Worm (Caenorhabditis elegans) whole organism, young adult: ENCODE data around the gene F46G10.1.

Experiments used
- B0019.2 ChIP-seq: fragments of 200-800 bp; sonication (Bioruptor generic); conservative IDR thresholded peaks from 2 replicates; pipeline ENCODE4 v1.3.6; 2022; ENCODE audit warnings: missing genetic modification reagents, missing genetic modification characterization, missing compliant biosample characterization
- F33H1.4 ChIP-seq: fragments of 200-800 bp; sonication (Bioruptor generic); IDR thresholded peaks from 2 replicates; pipeline ENCODE4 v1.3.6; 2022; ENCODE audit warnings: missing genetic modification reagents, missing genetic modification characterization, missing compliant biosample characterization
- F37B4.10 ChIP-seq: fragments of 200-800 bp; sonication (Bioruptor generic); IDR thresholded peaks from 2 replicates; pipeline ENCODE4 v1.3.6; 2022; ENCODE audit warnings: missing genetic modification characterization, missing compliant biosample characterization
- F52B5.7 ChIP-seq: sonication (generic microtip); optimal IDR thresholded peaks from 2 replicates; lab custom pipeline; 2016; ENCODE audit warnings: mild to moderate bottlenecking, missing genetic modification characterization, missing compliant biosample characterization
- T07F8.4 ChIP-seq: sonication (generic microtip); optimal IDR thresholded peaks from 2 replicates; lab custom pipeline; 2016; ENCODE audit warnings: mild to moderate bottlenecking, missing genetic modification characterization, moderate library complexity, missing compliant biosample characterization
- Y53F4B.3 ChIP-seq: fragments of 200-800 bp; sonication (Bioruptor generic); IDR thresholded peaks from 2 replicates; pipeline ENCODE4 v1.3.6; 2022; ENCODE audit warnings: missing genetic modification reagents, missing genetic modification characterization, missing compliant biosample characterization
- Y79H2A.3 ChIP-seq: fragments of 200-800 bp; sonication (Bioruptor generic); conservative IDR thresholded peaks from 2 replicates; pipeline ENCODE4 v1.3.6; 2022; ENCODE audit warnings: missing genetic modification reagents, missing genetic modification characterization, missing compliant biosample characterization
- akir-1 ChIP-seq: fragments of 200-800 bp; sonication (Bioruptor generic); optimal IDR thresholded peaks from 2 replicates; lab custom pipeline; 2018; ENCODE audit warnings: mild to moderate bottlenecking, missing genetic modification characterization, moderate library complexity, missing compliant biosample characterization
- aptf-2 ChIP-seq: fragments of 200-800 bp; sonication (Bioruptor generic); conservative IDR thresholded peaks from 2 replicates; pipeline ENCODE4 v1.3.6; 2022; ENCODE audit warnings: missing genetic modification reagents, missing genetic modification characterization, missing compliant biosample characterization
- atf-7 ChIP-seq: sonication (generic microtip); optimal IDR thresholded peaks from 2 replicates; lab custom pipeline; 2017; ENCODE audit warnings: mild to moderate bottlenecking, missing genetic modification characterization, missing compliant biosample characterization
- athp-1 ChIP-seq: sonication (generic microtip); optimal IDR thresholded peaks from 2 replicates; lab custom pipeline; 2017; ENCODE audit warnings: mild to moderate bottlenecking, missing genetic modification characterization, missing compliant biosample characterization
- attf-6 ChIP-seq: fragments of 200-800 bp; sonication (Bioruptor generic); IDR thresholded peaks from 2 replicates; pipeline ENCODE4 v1.3.6; 2022; ENCODE audit warnings: missing genetic modification reagents, missing genetic modification characterization, missing compliant biosample characterization
- bed-1 ChIP-seq: fragments of 200-800 bp; sonication (Bioruptor generic); IDR thresholded peaks from 2 replicates; pipeline ENCODE4 v1.3.6; 2022; ENCODE audit warnings: missing genetic modification reagents, missing genetic modification characterization, missing compliant biosample characterization
- ccch-3 ChIP-seq: fragments of 200-800 bp; sonication (Bioruptor generic); optimal IDR thresholded peaks from 2 replicates; lab custom pipeline; 2018; ENCODE audit warnings: mild to moderate bottlenecking, missing genetic modification characterization, missing compliant biosample characterization
- cebp-1 ChIP-seq, 2 experiments: fragments of 200-800 bp in 1 of 2; sonication (Bioruptor generic) in 1 of 2; sonication (generic microtip) in 1 of 2; IDR thresholded peaks in 1 of 2; optimal IDR thresholded peaks in 1 of 2; 2 replicates each; pipeline versions ENCODE4 v1.3.6 to Lab custom; 2017 to 2022; ENCODE audit warnings: missing compliant biosample characterization in 2 of 2, missing genetic modification characterization in 2 of 2, mild to moderate bottlenecking in 1 of 2, missing genetic modification reagents in 1 of 2, moderate library complexity in 1 of 2
- ceh-27 ChIP-seq: fragments of 200-800 bp; sonication (Bioruptor generic); optimal IDR thresholded peaks from 2 replicates; lab custom pipeline; 2018; ENCODE audit warnings: mild to moderate bottlenecking, missing genetic modification characterization, moderate library complexity, missing compliant biosample characterization
- ceh-40 ChIP-seq: fragments of 200-800 bp; sonication (Bioruptor generic); IDR thresholded peaks from 2 replicates; pipeline ENCODE4 v1.3.6; 2022; ENCODE audit warnings: missing genetic modification characterization, missing compliant biosample characterization
- ceh-58 ChIP-seq: fragments of 200-800 bp; sonication (Bioruptor generic); IDR thresholded peaks from 2 replicates; pipeline ENCODE4 v1.3.6; 2022; ENCODE audit warnings: missing genetic modification characterization, missing compliant biosample characterization
- dox-1 ChIP-seq: fragments of 200-800 bp; sonication (Bioruptor generic); IDR thresholded peaks from 2 replicates; pipeline ENCODE4 v1.3.6; 2022; ENCODE audit warnings: missing genetic modification reagents, missing genetic modification characterization, missing compliant biosample characterization
- ekl-4 ChIP-seq: fragments of 200-800 bp; sonication (Bioruptor generic); IDR thresholded peaks from 2 replicates; pipeline ENCODE4 v1.3.6; 2022; ENCODE audit warnings: missing genetic modification reagents, missing genetic modification characterization, missing compliant biosample characterization
- ets-4 ChIP-seq: fragments of 200-800 bp; sonication (Bioruptor generic); optimal IDR thresholded peaks from 2 replicates; lab custom pipeline; 2018; ENCODE audit warnings: mild to moderate bottlenecking, missing genetic modification characterization, missing compliant biosample characterization
- let-607 ChIP-seq, 2 experiments: fragments of 200-800 bp in 1 of 2; sonication (Bioruptor generic) in 1 of 2; sonication (generic microtip) in 1 of 2; optimal IDR thresholded peaks; 2 replicates each; lab custom pipeline; 2016 to 2018; ENCODE audit warnings: mild to moderate bottlenecking in 2 of 2, missing compliant biosample characterization in 2 of 2, missing genetic modification characterization in 2 of 2, moderate library complexity in 2 of 2, missing genotype in 1 of 2
- lin-26 ChIP-seq: fragments of 200-800 bp; sonication (Bioruptor generic); IDR thresholded peaks from 2 replicates; pipeline ENCODE4 v1.3.6; 2022; ENCODE audit warnings: missing genetic modification reagents, missing genetic modification characterization, missing compliant biosample characterization
- nfya-1 ChIP-seq: sonication (generic microtip); optimal IDR thresholded peaks from 2 replicates; lab custom pipeline; 2017; ENCODE audit warnings: antibody characterized with exemption, missing compliant biosample characterization, missing genetic modification characterization, borderline replicate concordance; ENCODE audit not compliant: insufficient read depth
- nfyb-1 ChIP-seq: fragments of 200-800 bp; sonication (Bioruptor generic); IDR thresholded peaks from 2 replicates; pipeline ENCODE4 v1.3.6; 2022; ENCODE audit warnings: missing genetic modification reagents, missing genetic modification characterization, missing compliant biosample characterization
- nhr-80 ChIP-seq: sonication (generic microtip); optimal IDR thresholded peaks from 2 replicates; lab custom pipeline; 2016; ENCODE audit warnings: missing genetic modification characterization, missing compliant biosample characterization
- rcor-1 ChIP-seq: fragments of 200-800 bp; sonication (Bioruptor generic); IDR thresholded peaks from 2 replicates; pipeline ENCODE4 v1.3.6; 2022; ENCODE audit warnings: missing genetic modification reagents, missing genetic modification characterization, missing compliant biosample characterization
- rpc-1 ChIP-seq, 2 experiments: fragments of 150-350 bp in 1 of 2; sonication (generic microtip) in 1 of 2; optimal IDR thresholded peaks; 2 replicates each; lab custom pipeline; 2014 to 2018; ENCODE audit warnings: missing biosample characterization in 1 of 2, missing genetic modification characterization in 1 of 2, missing genetic modification reagents in 1 of 2, missing genotype in 1 of 2
- sptf-2 ChIP-seq: fragments of 200-800 bp; sonication (Bioruptor generic); optimal IDR thresholded peaks from 2 replicates; lab custom pipeline; 2018; ENCODE audit warnings: mild to moderate bottlenecking, missing genetic modification characterization, missing compliant biosample characterization
- unc-62 ChIP-seq: fragments of 150-350 bp; optimal IDR thresholded peaks from 2 replicates; lab custom pipeline; 2014; ENCODE audit warnings: missing biosample characterization, missing genetic modification reagents, missing genetic modification characterization
- xnd-1 ChIP-seq: sonication (generic microtip); optimal IDR thresholded peaks from 2 replicates; lab custom pipeline; 2016; ENCODE audit warnings: missing genotype, missing genetic modification reagents, missing genetic modification characterization, missing compliant biosample characterization
- ztf-22 ChIP-seq: fragments of 200-800 bp; sonication (Bioruptor generic); optimal IDR thresholded peaks from 2 replicates; lab custom pipeline; 2018; ENCODE audit warnings: mild to moderate bottlenecking, missing genetic modification characterization, moderate library complexity, missing compliant biosample characterization
- ztf-25 ChIP-seq: fragments of 200-800 bp; sonication (Bioruptor generic); IDR thresholded peaks from 2 replicates; pipeline ENCODE4 v1.3.6; 2022; ENCODE audit warnings: missing genetic modification reagents, missing genetic modification characterization, missing compliant biosample characterization
- ztf-3 ChIP-seq: fragments of 200-800 bp; sonication (Bioruptor generic); optimal IDR thresholded peaks from 2 replicates; lab custom pipeline; 2018; ENCODE audit warnings: mild to moderate bottlenecking, missing genetic modification characterization, missing compliant biosample characterization

F46G10.1 gene

DNA sequence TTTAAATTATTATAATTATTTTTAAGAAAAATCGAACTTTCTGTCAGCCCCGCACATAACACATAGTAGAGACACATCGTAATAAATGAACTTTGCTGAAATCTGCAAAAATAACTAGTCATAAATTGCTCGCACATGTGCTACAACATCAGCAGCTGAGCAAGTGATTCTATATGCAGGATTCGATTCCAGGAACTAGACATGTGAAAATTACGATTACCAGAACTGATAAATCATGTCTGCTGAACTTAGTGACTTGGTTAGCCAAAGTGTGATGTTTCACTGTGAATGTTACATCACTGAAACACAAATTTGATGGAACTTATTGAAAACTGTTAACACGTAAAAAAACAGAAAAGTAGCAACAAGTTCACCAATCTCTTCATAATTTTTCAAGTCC is 35.7 kb upstream of the F46G10.1 start:
- TF ChIP-seq bed-1 (no peak), lin-26 (no peak), F52B5.7 (tag; lab: Kevin White, UChicago) (no peak)

DNA sequence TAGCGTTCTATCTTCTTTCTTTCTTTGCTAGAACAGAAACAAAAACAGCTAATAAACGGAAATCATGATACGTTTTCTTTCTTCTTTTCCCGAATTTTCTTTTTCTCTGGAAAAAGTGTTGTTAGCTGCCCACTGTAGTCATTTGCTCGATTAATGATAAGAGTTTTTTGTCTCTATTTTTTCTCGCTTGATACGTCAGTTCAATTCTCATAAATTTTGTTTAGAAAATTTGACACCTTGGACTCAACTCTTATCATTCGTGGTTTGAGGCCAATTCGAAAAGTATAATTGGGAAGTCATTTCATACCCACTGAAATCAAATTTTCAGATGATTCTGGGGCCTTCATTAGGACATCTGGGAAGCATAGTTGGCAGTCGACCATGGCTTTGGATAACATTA is 30.3 kb upstream of the F46G10.1 start:
- TF ChIP-seq nhr-80 (tag; lab: Kevin White, UChicago) (peak; percentile 74), akir-1 (no peak)

DNA sequence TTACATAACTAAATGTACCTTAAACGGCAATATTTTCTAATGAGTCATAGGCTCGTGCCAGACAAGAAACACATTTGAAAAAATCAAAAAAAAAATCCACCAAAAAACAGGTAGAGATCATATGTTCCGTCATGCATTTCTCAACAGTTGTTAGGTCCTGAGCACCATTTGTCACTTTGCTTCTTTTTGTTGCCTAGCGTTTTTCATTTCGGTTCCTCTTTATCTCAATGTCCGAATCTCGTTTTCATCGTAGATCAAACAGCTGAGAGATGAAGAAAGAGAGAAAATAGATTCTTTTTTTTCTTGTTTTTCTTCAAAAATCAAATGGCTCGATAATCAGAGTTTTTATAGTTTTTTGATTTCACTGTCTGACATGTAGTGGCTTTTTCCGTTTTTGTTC is 29.4 kb upstream of the F46G10.1 start:
- TF ChIP-seq T07F8.4 (tag; lab: Kevin White, UChicago) (no peak), F33H1.4 (no peak), athp-1 (tag; lab: Kevin White, UChicago) (no peak), xnd-1 (tag; lab: Kevin White, UChicago) (no peak), F52B5.7 (tag; lab: Kevin White, UChicago) (no peak), ztf-3 (GFP tag; lab: Kevin White, UChicago) (no peak), F37B4.10 (GFP tag; lab: Robert Waterston, UW) (no peak), Y53F4B.3 (no peak), lin-26 (no peak), ceh-27 (no peak), ceh-40 (no peak), sptf-2 (GFP tag; lab: Kevin White, UChicago) (no peak), nfya-1 (tag; lab: Kevin White, UChicago) (no peak), Y79H2A.3 (no peak), attf-6 (GFP tag; lab: Robert Waterston, UW) (no peak), ccch-3 (no peak), ztf-25 (GFP tag; lab: Robert Waterston, UW) (no peak), rpc-1 (optimal IDR thresholded peaks at IDR 0.05; lab: Kevin White, UChicago) (no peak), rpc-1 (tag; optimal IDR thresholded peaks at IDR 0.05; lab: Kevin White, UChicago) (no peak)

DNA sequence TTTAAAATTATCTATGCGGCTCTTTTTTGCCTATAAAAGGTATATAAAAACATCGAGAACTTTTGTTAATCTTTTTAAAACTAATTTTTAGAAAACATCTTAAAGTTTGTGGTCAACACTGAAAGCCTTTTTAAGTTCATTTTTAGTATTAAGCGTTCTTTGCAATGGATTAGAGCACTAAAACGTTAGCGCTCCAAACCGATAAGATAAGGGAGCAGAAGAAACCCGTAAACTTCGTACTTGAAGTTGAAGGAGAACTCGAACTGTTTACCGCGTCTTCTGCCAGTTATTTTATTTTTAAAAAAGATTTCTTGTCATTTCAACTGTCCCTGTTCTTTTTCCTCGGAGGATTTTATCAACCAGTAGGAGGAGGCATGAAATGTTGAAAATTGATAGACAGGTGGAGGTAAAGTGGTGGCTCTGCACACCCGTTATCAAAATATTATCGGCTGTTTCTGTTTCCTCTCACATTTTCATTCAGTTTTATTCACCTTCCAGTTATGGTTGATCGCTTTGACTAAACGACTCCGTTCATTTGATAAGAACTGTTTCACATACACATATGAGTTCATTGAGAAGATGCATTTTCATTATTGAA is 27.6 kb upstream of the F46G10.1 start:
- TF ChIP-seq unc-62 (no peak), let-607 (tag; optimal IDR thresholded peaks at IDR 0.05; lab: Kevin White, UChicago) (peak in 1 of 2 experiments; percentile 53), ekl-4 (GFP tag; lab: Robert Waterston, UW) (no peak), nhr-80 (tag; lab: Kevin White, UChicago) (peak; percentile 97), ets-4 (GFP tag; lab: Kevin White, UChicago) (peak; percentile 52), athp-1 (tag; lab: Kevin White, UChicago) (no peak), B0019.2 (GFP tag; lab: Robert Waterston, UW) (no peak), ztf-22 (GFP tag; lab: Kevin White, UChicago) (peak; percentile 56), rcor-1 (GFP tag; lab: Robert Waterston, UW) (no peak), atf-7 (tag; lab: Kevin White, UChicago) (peak; percentile 15), nfyb-1 (GFP tag; lab: Robert Waterston, UW) (0 out of 2 replicates have a peak, but pooled peaks have one; percentile 26), ceh-58 (GFP tag; lab: Robert Waterston, UW) (no peak), aptf-2 (GFP tag; lab: Robert Waterston, UW) (no peak), dox-1 (GFP tag; lab: Robert Waterston, UW) (peak; percentile 55), cebp-1 (GFP tag; IDR thresholded peaks at IDR 0.05; lab: Robert Waterston, UW) (no peak), cebp-1 (tag; optimal IDR thresholded peaks at IDR 0.05; lab: Kevin White, UChicago) (peak; percentile 4)
